Worm (Caenorhabditis elegans) whole organism, L1 larva: Measurements from ENCODE around the gene ncx-6.
A peak's percentile ranks its signal among the peaks of the same experiment; 100 is the strongest.

ENCODE experiments used
- C16A3.4 ChIP-seq: fragments of 150-350 bp; optimal IDR thresholded peaks from 2 replicates; lab custom pipeline; 2014; ENCODE audit warnings: missing biosample characterization, missing genetic modification characterization
- F16B12.6 ChIP-seq: fragments of 150-350 bp; optimal IDR thresholded peaks from 2 replicates; lab custom pipeline; 2014; ENCODE audit warnings: missing biosample characterization, missing genetic modification characterization
- aly-2 ChIP-seq: fragments of 150-350 bp; optimal IDR thresholded peaks from 2 replicates; lab custom pipeline; 2014; ENCODE audit warnings: missing biosample characterization, missing genetic modification characterization
- ama-1 ChIP-seq: fragments of 150-350 bp; optimal IDR thresholded peaks from 2 replicates; lab custom pipeline; 2014
- blmp-1 ChIP-seq: fragments of 150-350 bp; optimal IDR thresholded peaks from 2 replicates; lab custom pipeline; 2014; ENCODE audit warnings: missing biosample characterization, missing genetic modification characterization
- ceh-82 ChIP-seq, 3 experiments: fragments of 150-350 bp in 1 of 3; sonication (generic microtip) in 2 of 3; optimal IDR thresholded peaks; 2 replicates each; lab custom pipeline; 2014 to 2017; ENCODE audit warnings: missing biosample characterization in 3 of 3, missing genetic modification characterization in 3 of 3
- ceh-90 ChIP-seq: sonication (generic microtip); optimal IDR thresholded peaks from 2 replicates; lab custom pipeline; 2016; ENCODE audit warnings: missing genetic modification characterization, missing compliant biosample characterization
- ces-1 ChIP-seq: fragments of 150-350 bp; optimal IDR thresholded peaks from 2 replicates; lab custom pipeline; 2014; ENCODE audit warnings: missing biosample characterization, missing genetic modification reagents, missing genetic modification characterization
- dpl-1 ChIP-seq, 3 experiments: fragments of 150-350 bp in 2 of 3; sonication (generic microtip) in 1 of 3; optimal IDR thresholded peaks; 2 replicates each; lab custom pipeline; 2014 to 2017; ENCODE audit warnings: missing biosample characterization in 3 of 3, missing genetic modification characterization in 3 of 3, missing genetic modification reagents in 3 of 3
- dsc-1 ChIP-seq: sonication (generic microtip); optimal IDR thresholded peaks from 2 replicates; lab custom pipeline; 2016; ENCODE audit warnings: mild to moderate bottlenecking, missing genetic modification characterization, missing compliant biosample characterization
- efl-1 ChIP-seq, 4 experiments: fragments of 150-350 bp; optimal IDR thresholded peaks in 3 of 4; peaks in 1 of 4; 1 replicate in 1 of 4; 2 replicates in 3 of 4; lab custom pipeline; 2014; ENCODE audit warnings: missing biosample characterization in 2 of 4, missing genetic modification characterization in 2 of 4, missing genetic modification reagents in 2 of 4
- egl-13 ChIP-seq: sonication (generic microtip); optimal IDR thresholded peaks from 2 replicates; lab custom pipeline; 2016; ENCODE audit warnings: missing genotype, missing genetic modification reagents, missing genetic modification characterization, missing compliant biosample characterization
- egl-27 ChIP-seq, 2 experiments: fragments of 150-350 bp in 1 of 2; sonication (generic microtip); optimal IDR thresholded peaks; 3 replicates each; lab custom pipeline; 2017 to 2018; ENCODE audit warnings: missing biosample characterization in 2 of 2, missing genetic modification characterization in 2 of 2, missing genetic modification reagents in 2 of 2
- elt-2 ChIP-seq: sonication (generic microtip); optimal IDR thresholded peaks from 2 replicates; lab custom pipeline; 2016; ENCODE audit warnings: missing genetic modification characterization, mild to moderate bottlenecking, inconsistent platforms, missing compliant biosample characterization, missing genetic modification reagents
- elt-3 ChIP-seq, 6 experiments: fragments of 150-350 bp in 1 of 6; sonication (generic microtip); optimal IDR thresholded peaks; 2 replicates each; lab custom pipeline; 2017 to 2018; ENCODE audit warnings: missing biosample characterization in 6 of 6, missing genetic modification characterization in 6 of 6, inconsistent platforms in 1 of 6
- ets-5 ChIP-seq: fragments of 200-800 bp; sonication (Bioruptor generic); IDR thresholded peaks from 2 replicates; pipeline ENCODE4 v1.3.6; 2022; ENCODE audit warnings: missing genetic modification characterization, missing compliant biosample characterization
- fkh-10 ChIP-seq: sonication (generic microtip); optimal IDR thresholded peaks from 2 replicates; lab custom pipeline; 2017; ENCODE audit warnings: missing biosample characterization, missing genetic modification reagents, missing genetic modification characterization
- fkh-8 ChIP-seq: sonication (generic microtip); optimal IDR thresholded peaks from 2 replicates; lab custom pipeline; 2016; ENCODE audit warnings: mild to moderate bottlenecking, missing genetic modification characterization, missing compliant biosample characterization
- fos-1 ChIP-seq: fragments of 150-350 bp; optimal IDR thresholded peaks from 2 replicates; lab custom pipeline; 2014; ENCODE audit warnings: missing biosample characterization, missing genetic modification characterization
- lin-14 ChIP-seq: fragments of 200-800 bp; sonication (Bioruptor generic); optimal IDR thresholded peaks from 2 replicates; lab custom pipeline; 2018; ENCODE audit warnings: mild to moderate bottlenecking, missing genetic modification characterization, moderate library complexity, missing compliant biosample characterization
- lin-15B ChIP-seq: fragments of 150-350 bp; sonication (generic microtip); optimal IDR thresholded peaks from 3 replicates; lab custom pipeline; 2014; ENCODE audit warnings: missing biosample characterization, missing genetic modification characterization
- lin-35 ChIP-seq, 2 experiments: fragments of 150-350 bp; optimal IDR thresholded peaks; 2 replicates each; lab custom pipeline; 2014; ENCODE audit warnings: missing biosample characterization in 2 of 2, missing genetic modification characterization in 2 of 2, missing genetic modification reagents in 2 of 2
- lsy-2 ChIP-seq, 2 experiments: fragments of 150-350 bp; optimal IDR thresholded peaks; 2 replicates each; lab custom pipeline; 2014; ENCODE audit warnings: missing biosample characterization in 2 of 2, missing genetic modification characterization in 2 of 2
- mdl-1 ChIP-seq, 2 experiments: fragments of 150-350 bp; optimal IDR thresholded peaks; 2 replicates each; lab custom pipeline; 2014 to 2017; ENCODE audit warnings: missing biosample characterization in 2 of 2, missing genetic modification characterization in 2 of 2, inconsistent platforms in 1 of 2
- mep-1 ChIP-seq: fragments of 150-350 bp; optimal IDR thresholded peaks from 2 replicates; lab custom pipeline; 2014; ENCODE audit warnings: missing biosample characterization, missing genetic modification characterization
- nhr-19 ChIP-seq: fragments of 200-800 bp; sonication (Bioruptor generic); conservative IDR thresholded peaks from 2 replicates; pipeline ENCODE4 v1.3.6; 2022; ENCODE audit warnings: missing genetic modification characterization, missing compliant biosample characterization
- nhr-20 ChIP-seq: sonication (generic microtip); optimal IDR thresholded peaks from 2 replicates; lab custom pipeline; 2016; ENCODE audit warnings: mild to moderate bottlenecking, missing genetic modification characterization, missing compliant biosample characterization
- nhr-237 ChIP-seq: fragments of 150-350 bp; optimal IDR thresholded peaks from 2 replicates; lab custom pipeline; 2014; ENCODE audit warnings: missing biosample characterization, missing genetic modification characterization
- nhr-28 ChIP-seq: fragments of 150-350 bp; optimal IDR thresholded peaks from 2 replicates; lab custom pipeline; 2014; ENCODE audit warnings: missing biosample characterization, missing genetic modification characterization
- nhr-47 ChIP-seq: sonication (generic microtip); optimal IDR thresholded peaks from 2 replicates; lab custom pipeline; 2016; ENCODE audit warnings: mild to moderate bottlenecking, missing genetic modification characterization, moderate library complexity, missing compliant biosample characterization
- nhr-71 ChIP-seq: sonication (generic microtip); optimal IDR thresholded peaks from 2 replicates; lab custom pipeline; 2016; ENCODE audit warnings: mild to moderate bottlenecking, missing genetic modification characterization, moderate library complexity, missing compliant biosample characterization
- nhr-77 ChIP-seq: fragments of 150-350 bp; optimal IDR thresholded peaks from 2 replicates; lab custom pipeline; 2014; ENCODE audit warnings: missing biosample characterization, missing genetic modification characterization
- nhr-84 ChIP-seq: sonication (generic microtip); optimal IDR thresholded peaks from 2 replicates; lab custom pipeline; 2017; ENCODE audit warnings: missing biosample characterization, missing genetic modification characterization
- nhr-85 ChIP-seq: sonication (generic microtip); peaks from one replicate; lab custom pipeline; 2016; ENCODE audit warnings: missing genetic modification characterization, inconsistent platforms, missing compliant biosample characterization
- nhr-90 ChIP-seq: sonication (generic microtip); optimal IDR thresholded peaks from 2 replicates; lab custom pipeline; 2016; ENCODE audit warnings: mild to moderate bottlenecking, missing genetic modification characterization, missing compliant biosample characterization; ENCODE audit not compliant: poor library complexity
- rnt-1 ChIP-seq: sonication (generic microtip); optimal IDR thresholded peaks from 2 replicates; lab custom pipeline; 2016; ENCODE audit warnings: mild to moderate bottlenecking, missing genetic modification characterization, moderate library complexity, missing compliant biosample characterization
- snu-23 ChIP-seq: sonication (generic microtip); optimal IDR thresholded peaks from 2 replicates; lab custom pipeline; 2016; ENCODE audit warnings: missing genetic modification characterization, missing compliant biosample characterization
- sox-4 ChIP-seq: sonication (generic microtip); optimal IDR thresholded peaks from 2 replicates; lab custom pipeline; 2016; ENCODE audit warnings: missing genetic modification characterization, missing compliant biosample characterization
- sptf-1 ChIP-seq: fragments of 150-350 bp; optimal IDR thresholded peaks from 2 replicates; lab custom pipeline; 2014; ENCODE audit warnings: missing biosample characterization, missing genetic modification characterization
- sup-37 ChIP-seq: fragments of 200-800 bp; sonication (Bioruptor generic); optimal IDR thresholded peaks from 2 replicates; lab custom pipeline; 2018; ENCODE audit warnings: mild to moderate bottlenecking, missing genetic modification characterization, missing compliant biosample characterization
- swsn-7 ChIP-seq: sonication (generic microtip); optimal IDR thresholded peaks from 2 replicates; lab custom pipeline; 2016; ENCODE audit warnings: missing genetic modification characterization, missing compliant biosample characterization
- tbx-2 ChIP-seq: sonication (generic microtip); optimal IDR thresholded peaks from 2 replicates; lab custom pipeline; 2016; ENCODE audit warnings: missing genetic modification characterization, missing compliant biosample characterization
- unc-130 ChIP-seq: fragments of 150-350 bp; optimal IDR thresholded peaks from 2 replicates; lab custom pipeline; 2017; ENCODE audit warnings: missing biosample characterization, missing genetic modification characterization, inconsistent platforms
- unc-86 ChIP-seq: sonication (generic microtip); optimal IDR thresholded peaks from 2 replicates; lab custom pipeline; 2016; ENCODE audit warnings: missing genetic modification characterization, missing compliant biosample characterization
- xbp-1 ChIP-seq: sonication (generic microtip); optimal IDR thresholded peaks from 2 replicates; lab custom pipeline; 2016; ENCODE audit warnings: missing genetic modification characterization, missing compliant biosample characterization
- ztf-4 ChIP-seq: fragments of 150-350 bp; optimal IDR thresholded peaks from 2 replicates; lab custom pipeline; 2014; ENCODE audit warnings: missing biosample characterization, missing genetic modification characterization

The ncx-6 gene

DNA sequence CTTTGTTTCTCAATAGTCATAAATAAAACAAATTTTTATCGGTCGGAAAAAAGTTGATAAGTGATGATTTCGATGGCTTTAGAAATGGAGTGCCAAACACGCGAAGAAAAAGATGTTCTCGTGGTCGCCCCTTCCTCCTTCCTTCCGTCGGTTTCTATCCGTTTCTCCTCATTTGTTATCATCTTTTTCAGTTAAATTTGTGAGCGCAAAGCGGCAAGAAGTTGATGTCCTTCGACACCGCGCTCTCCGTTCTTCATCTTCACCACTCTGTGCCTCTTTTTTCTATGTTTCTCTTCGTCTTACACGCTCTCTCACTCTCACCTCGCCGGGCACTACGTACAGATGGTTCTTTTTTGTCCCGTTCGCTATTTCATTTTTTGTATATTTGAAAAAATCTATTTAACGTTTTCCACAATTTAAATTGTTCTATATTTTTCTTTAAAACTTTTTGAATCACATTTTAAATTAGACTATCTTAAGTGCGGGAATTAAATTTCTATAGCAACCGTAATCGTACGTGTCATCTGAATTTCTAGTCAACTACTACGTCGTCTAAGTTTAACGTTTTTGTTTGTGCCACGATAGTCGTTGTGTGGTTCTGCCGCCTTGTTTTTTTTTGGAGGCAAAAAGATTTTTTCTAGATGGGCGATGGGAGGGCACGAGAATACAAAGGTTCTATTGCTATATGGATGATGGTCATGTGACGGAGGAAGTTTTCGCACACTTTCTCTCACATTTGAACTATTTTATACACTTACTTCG lies 14.9 kb downstream of the ncx-6 start (continued):
- TF ChIP-seq sptf-1 (tag; lab: Kevin White, UChicago), result no peak
- TF ChIP-seq nhr-28 (tag; lab: Kevin White, UChicago), result no peak
- no peak for TF ChIP-seq elt-2 (tag; lab: Kevin White, UChicago)
- TF ChIP-seq nhr-71 (tag; lab: Kevin White, UChicago), result peak; percentile 36
- TF ChIP-seq nhr-77 (tag; lab: Kevin White, UChicago), result no peak
- TF ChIP-seq egl-27 (tag; optimal IDR thresholded peaks at IDR 0.05; lab: Kevin White, UChicago), result no peak
- TF ChIP-seq fos-1 (tag; lab: Kevin White, UChicago), result no peak

- peak; percentile 54 for TF ChIP-seq blmp-1
- peak in 1 of 2 experiments; percentile 29 for TF ChIP-seq lin-35 (GFP tag; optimal IDR thresholded peaks at IDR 0.05; lab: Kevin White, UChicago)
- no peak for TF ChIP-seq sup-37 (GFP tag; lab: Kevin White, UChicago)
- no peak for TF ChIP-seq ets-5
- no peak for TF ChIP-seq ceh-90 (tag; lab: Kevin White, UChicago)
- peak; percentile 65 for TF ChIP-seq nhr-85 (tag; lab: Kevin White, UChicago)
- no peak for TF ChIP-seq nhr-237 (tag; lab: Kevin White, UChicago)
- TF ChIP-seq nhr-71 (tag; lab: Kevin White, UChicago), result no peak
- TF ChIP-seq F16B12.6 (tag; lab: Kevin White, UChicago), result no peak
- TF ChIP-seq rnt-1 (tag; lab: Kevin White, UChicago), result peak; percentile 29
These were observed 15.9 kb downstream of the ncx-6 start for ce11 chrIII:9697886-9698285.

ce11 chrIII:9697323-9697722 lies 16.4 kb downstream of the ncx-6 start:
- TF ChIP-seq sup-37 (GFP tag; lab: Kevin White, UChicago), result no peak
- peak; percentile 50 for TF ChIP-seq xbp-1 (tag; lab: Kevin White, UChicago)
- peak; percentile 78 for TF ChIP-seq snu-23
- no peak for TF ChIP-seq nhr-19 (GFP tag; lab: Robert Waterston, UW)
- TF ChIP-seq efl-1 (optimal IDR thresholded peaks at IDR 0.05; lab: Kevin White, UChicago), result peak; percentile 49 to 64
- peak in 1 of 2 experiments; percentile 83 for TF ChIP-seq efl-1 (GFP tag; optimal IDR thresholded peaks at IDR 0.05 in 1 of 2; lab: Kevin White, UChicago)
- TF ChIP-seq mep-1 (tag; lab: Kevin White, UChicago), result peak; percentile 21
- peak in 2 of 3 experiments; percentile 22 to 60 for TF ChIP-seq ceh-82 (tag; optimal IDR thresholded peaks at IDR 0.05; lab: Kevin White, UChicago)
- TF ChIP-seq lsy-2 (tag; optimal IDR thresholded peaks at IDR 0.05; lab: Kevin White, UChicago), result peak; percentile 17 to 71
- TF ChIP-seq ztf-4 (tag; lab: Kevin White, UChicago), result peak; percentile 38
- peak in 1 of 2 experiments; percentile 63 for TF ChIP-seq mdl-1 (tag; optimal IDR thresholded peaks at IDR 0.05; lab: Kevin White, UChicago)
- TF ChIP-seq lin-14 (GFP tag; lab: Kevin White, UChicago), result peak; percentile 92
- TF ChIP-seq egl-27 (tag; optimal IDR thresholded peaks at IDR 0.05; lab: Kevin White, UChicago), result no peak
- TF ChIP-seq C16A3.4 (tag; lab: Kevin White, UChicago), result peak; percentile 48
- peak; percentile 0 for TF ChIP-seq nhr-90 (tag; lab: Kevin White, UChicago)
- TF ChIP-seq fos-1 (tag; lab: Kevin White, UChicago), result peak; percentile 40
- no peak for TF ChIP-seq nhr-84 (tag; lab: Kevin White, UChicago)
- TF ChIP-seq egl-13, result peak; percentile 2
- TF ChIP-seq lin-15B (tag; lab: Kevin White, UChicago), result no peak
- peak; percentile 59 for TF ChIP-seq nhr-47 (tag; lab: Kevin White, UChicago)
- TF ChIP-seq fkh-8 (tag; lab: Kevin White, UChicago), result peak; percentile 72
- peak; percentile 76 for TF ChIP-seq nhr-71 (tag; lab: Kevin White, UChicago)
- TF ChIP-seq unc-86 (tag; lab: Kevin White, UChicago), result peak; percentile 17
- no peak for TF ChIP-seq ama-1
- no peak for TF ChIP-seq ets-5
- TF ChIP-seq aly-2, result no peak
- peak; percentile 49 for TF ChIP-seq blmp-1
- TF ChIP-seq sox-4 (tag; lab: Kevin White, UChicago), result peak; percentile 14
- TF ChIP-seq lin-35 (GFP tag; optimal IDR thresholded peaks at IDR 0.05; lab: Kevin White, UChicago), result peak; percentile 26 to 61
- peak; percentile 11 for TF ChIP-seq nhr-77 (tag; lab: Kevin White, UChicago)
- peak; percentile 60 for TF ChIP-seq nhr-20 (tag; lab: Kevin White, UChicago)
- TF ChIP-seq unc-130 (tag; lab: Kevin White, UChicago), result peak; percentile 63
- TF ChIP-seq ces-1 (GFP tag; lab: Kevin White, UChicago), result no peak
- no peak for TF ChIP-seq elt-3 (tag; optimal IDR thresholded peaks at IDR 0.05; lab: Kevin White, UChicago)
- TF ChIP-seq tbx-2 (tag; lab: Kevin White, UChicago), result peak; percentile 40
- TF ChIP-seq dsc-1 (tag; lab: Kevin White, UChicago), result peak; percentile 42
- peak; percentile 29 for TF ChIP-seq fkh-10 (GFP tag; lab: Kevin White, UChicago)
- peak; percentile 77 for TF ChIP-seq rnt-1 (tag; lab: Kevin White, UChicago)
- TF ChIP-seq swsn-7, result peak; percentile 68
- TF ChIP-seq dpl-1 (GFP tag; optimal IDR thresholded peaks at IDR 0.05; lab: Kevin White, UChicago), result peak; percentile 31 to 56 (median 39)
